Fruit fly (Drosophila melanogaster) whole organism: ENCODE measurements around the gene CG9372.

Experiments used
- CG8478 ChIP-seq: fragments of >200 bp; optimal IDR thresholded peaks from 2 replicates; lab custom pipeline; 2018; ENCODE audit warnings: inconsistent platforms
- pan ChIP-seq: fragments of >200 bp; optimal IDR thresholded peaks from 2 replicates; lab custom pipeline; 2017
- psq ChIP-seq: fragments of >200 bp; optimal IDR thresholded peaks from 2 replicates; lab custom pipeline; 2017

DNA sequence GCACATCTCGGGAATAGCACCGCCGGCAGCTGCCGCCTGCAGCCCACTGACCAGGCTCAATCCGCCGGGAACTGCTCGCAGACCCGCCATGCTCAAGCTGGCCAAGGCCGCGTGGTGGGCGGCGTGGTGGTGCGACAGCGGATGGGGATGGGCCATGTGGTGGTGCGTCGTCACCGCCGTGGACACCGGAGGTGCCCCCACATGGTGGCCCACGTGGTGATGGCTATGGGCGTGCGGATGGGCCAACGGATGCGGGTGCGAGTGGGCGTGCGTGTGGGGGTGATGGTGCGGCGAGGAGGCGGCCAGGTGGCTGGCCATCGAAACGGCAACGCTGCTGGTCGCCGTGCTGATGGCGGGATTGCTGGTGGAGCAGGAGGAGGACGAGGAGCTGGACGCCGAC lies 47.5 kb downstream of the CG9372 start:
- TF ChIP-seq psq (lab: Kevin White, UChicago) (no peak), pan (lab: Kevin White, UChicago) (no peak), CG8478 (lab: Kevin White, UChicago) (no peak)
